Worm (Caenorhabditis elegans): ENCODE measurements around the gene cest-26.

DNA sequence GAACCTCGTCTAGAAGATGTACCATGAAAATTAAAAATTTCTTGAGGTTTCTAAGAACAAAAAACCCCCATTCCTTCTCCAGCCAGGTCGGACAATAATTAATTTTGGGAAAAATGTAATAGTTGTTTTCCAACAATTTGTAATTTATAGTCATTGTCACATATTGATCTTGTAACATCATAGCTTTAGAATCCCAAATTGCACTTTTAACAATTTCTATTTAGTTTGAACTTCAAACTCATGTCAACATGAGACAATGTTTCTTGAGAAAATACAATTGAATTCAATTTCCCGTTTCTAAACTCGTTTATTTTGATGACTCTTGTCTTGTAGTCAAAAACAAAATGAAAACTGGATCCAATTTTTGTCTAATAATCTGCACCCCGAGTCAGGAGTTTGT is 37.2 kb downstream of the cest-26 start:
- no peak for TF ChIP-seq snpc-4 (tag; optimal IDR thresholded peaks at IDR 0.05)
- TF ChIP-seq elt-3 (tag; optimal IDR thresholded peaks at IDR 0.05) = no peak
- no peak for TF ChIP-seq tbx-2 (tag; optimal IDR thresholded peaks at IDR 0.05)
- TF ChIP-seq rnt-1 (tag; optimal IDR thresholded peaks at IDR 0.05) = no peak
- no peak for TF ChIP-seq xbp-1 (tag; optimal IDR thresholded peaks at IDR 0.05)
- no peak for TF ChIP-seq ztf-11 (tag; optimal IDR thresholded peaks at IDR 0.05)
- no peak for TF ChIP-seq dpl-1 (GFP tag; optimal IDR thresholded peaks at IDR 0.05)
- TF ChIP-seq mef-2 (tag; optimal IDR thresholded peaks at IDR 0.05) = no peak
- TF ChIP-seq nhr-12 (tag; optimal IDR thresholded peaks at IDR 0.05) = no peak
- no peak for TF ChIP-seq tlp-1 (tag; optimal IDR thresholded peaks at IDR 0.05)
- no peak for TF ChIP-seq lin-13 (GFP tag; optimal IDR thresholded peaks at IDR 0.05)

All from whole organism, L1 larva.